Worm (Caenorhabditis elegans) whole organism, L2 larva: ENCODE data around the gene C12D5.4.

Experiments used
- lin-13 ChIP-seq: fragments of 150-350 bp; optimal IDR thresholded peaks from 2 replicates; lab custom pipeline; 2014; ENCODE audit warnings: missing biosample characterization, missing genetic modification reagents, missing genetic modification characterization
- snpc-4 ChIP-seq: fragments of 150-350 bp; optimal IDR thresholded peaks from 2 replicates; lab custom pipeline; 2014; ENCODE audit warnings: missing biosample characterization, missing genetic modification characterization

ce11 chrV:7645454-7645853, 26.9 kb upstream of the C12D5.4 start, which contains the start of gene str-47:
- TF ChIP-seq snpc-4 (tag; lab: Kevin White, UChicago) (no peak), lin-13 (GFP tag; lab: Kevin White, UChicago) (no peak)
